Worm (Caenorhabditis elegans): ENCODE results near the gene F43C11.8.

Gene F43C11.8

ce11 chrII:2363673-2364072 lies 31.4 kb downstream of the F43C11.8 start, which contains the start of gene F43C11.11:
Gene F43C11.11 (minus strand): TSS chrII:2363773.
- no peak for TF ChIP-seq ceh-6 (GFP tag; optimal IDR thresholded peaks at IDR 0.05)

ce11 chrII:2366623-2367365 lies 34.5 kb downstream of the F43C11.8 start, which contains the start of the genes F43C11.12 and F16G10.5:
Gene F43C11.12 (minus strand): TSS chrII:2366723.
Gene F16G10.5 (plus strand): TSS chrII:2367315.
- TF ChIP-seq dve-1 (tag; optimal IDR thresholded peaks at IDR 0.05) (no peak), odd-2 (tag; optimal IDR thresholded peaks at IDR 0.05) (no peak), eyg-1 (tag; optimal IDR thresholded peaks at IDR 0.05) (no peak), Y22D7AL.16 (tag; optimal IDR thresholded peaks at IDR 0.05) (no peak), npax-4 (tag; optimal IDR thresholded peaks at IDR 0.05) (no peak), rnt-1 (tag; optimal IDR thresholded peaks at IDR 0.05) (no peak), pag-3 (tag; optimal IDR thresholded peaks at IDR 0.05; ENCODE audit: borderline replicate concordance) (no peak), sox-4 (tag; optimal IDR thresholded peaks at IDR 0.05) (no peak), mec-3 (tag; optimal IDR thresholded peaks at IDR 0.05; ENCODE audit: borderline replicate concordance) (no peak), tbx-2 (tag; optimal IDR thresholded peaks at IDR 0.05) (no peak), pat-9 (tag; optimal IDR thresholded peaks at IDR 0.05) (no peak), pha-2 (tag; optimal IDR thresholded peaks at IDR 0.05) (no peak), unc-86 (tag; optimal IDR thresholded peaks at IDR 0.05) (no peak), che-1 (tag; optimal IDR thresholded peaks at IDR 0.05) (no peak)

ce11 chrII:2368956-2369355 lies 36.6 kb downstream of the F43C11.8 start, which contains the start of gene hpo-25:
Gene hpo-25 (plus strand): TSS chrII:2369256.
- no peak for TF ChIP-seq ceh-30 (tag; optimal IDR thresholded peaks at IDR 0.05)
- no peak for TF ChIP-seq F13H6.1 (tag; optimal IDR thresholded peaks at IDR 0.05)
- TF ChIP-seq ztf-16 (tag; optimal IDR thresholded peaks at IDR 0.05): no peak
- TF ChIP-seq unc-3 (GFP tag; conservative IDR thresholded peaks at IDR 0.05): no peak
- TF ChIP-seq unc-3 (tag; optimal IDR thresholded peaks at IDR 0.05): no peak
- TF ChIP-seq ceh-24 (tag; optimal IDR thresholded peaks at IDR 0.05): no peak
- no peak for TF ChIP-seq lim-6 (tag; optimal IDR thresholded peaks at IDR 0.05)
- TF ChIP-seq tbx-7 (tag; optimal IDR thresholded peaks at IDR 0.05): no peak
- no peak for TF ChIP-seq unc-42 (tag; optimal IDR thresholded peaks at IDR 0.05)
- no peak for TF ChIP-seq Y22D7AL.16 (tag; optimal IDR thresholded peaks at IDR 0.05)
- no peak for TF ChIP-seq ref-2 (tag; optimal IDR thresholded peaks at IDR 0.05)
- TF ChIP-seq ceh-45 (GFP tag; IDR thresholded peaks at IDR 0.05): no peak
- no peak for TF ChIP-seq hlh-15 (tag; optimal IDR thresholded peaks at IDR 0.05)
- TF ChIP-seq zip-5 (tag; optimal IDR thresholded peaks at IDR 0.05): no peak
- TF ChIP-seq pha-4 (tag; optimal IDR thresholded peaks at IDR 0.05): no peak
- no peak for TF ChIP-seq ceh-19 (GFP tag; optimal IDR thresholded peaks at IDR 0.05)

ce11 chrII:2372090-2372489 lies 39.8 kb downstream of the F43C11.8 start, which contains the start of gene F16G10.3:
Gene F16G10.3 (plus strand): TSS chrII:2372390.
- TF ChIP-seq ama-1 (optimal IDR thresholded peaks at IDR 0.05) (no peak), ceh-22 (tag; optimal IDR thresholded peaks at IDR 0.05) (no peak)

ce11 chrII:2374973-2375372 lies 42.7 kb downstream of the F43C11.8 start, which contains the start of gene F16G10.2:
Gene F16G10.2 (plus strand): TSS chrII:2375273.
- no peak for TF ChIP-seq dve-1 (tag; optimal IDR thresholded peaks at IDR 0.05)
- no peak for TF ChIP-seq ceh-2 (tag; optimal IDR thresholded peaks at IDR 0.05)
- TF ChIP-seq sdc-2 (tag; optimal IDR thresholded peaks at IDR 0.05): no peak
- no peak for TF ChIP-seq ceh-6 (GFP tag; optimal IDR thresholded peaks at IDR 0.05)
- no peak for TF ChIP-seq C38D4.7 (GFP tag; optimal IDR thresholded peaks at IDR 0.05)

All from whole organism, late embryonic.